Fruit fly (Drosophila melanogaster): ENCODE results near the gene fusl.

DNA sequence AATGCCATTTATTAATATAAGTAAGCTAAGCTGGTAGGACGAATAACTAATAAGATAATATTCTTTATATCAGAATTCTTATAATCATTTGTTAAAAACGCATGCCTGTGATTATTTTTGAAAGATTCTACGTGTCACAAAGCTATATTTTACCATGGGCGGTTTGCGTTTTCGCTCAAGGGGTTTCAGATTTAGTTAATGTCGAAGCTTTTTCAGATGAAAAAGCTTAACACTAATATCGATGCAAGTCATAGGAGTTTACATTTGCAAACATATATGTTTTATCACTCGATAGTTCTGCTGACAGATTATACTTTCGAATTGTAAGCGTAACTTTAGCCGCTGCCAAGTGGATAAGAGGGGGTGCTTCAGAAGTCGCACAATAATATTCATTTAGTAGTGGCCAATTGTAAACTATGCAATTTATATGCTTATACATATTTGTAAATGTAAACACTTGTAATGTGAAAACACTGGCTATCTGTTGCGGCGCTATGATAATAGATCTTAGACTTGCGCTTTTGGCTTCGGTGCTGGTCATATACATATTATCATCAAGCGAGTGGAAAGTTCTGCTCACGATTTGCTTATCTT lies 3.2 kb upstream of the fusl start:
- TF ChIP-seq CG8478 (optimal IDR thresholded peaks at IDR 0.05) (no peak), CTCF (optimal IDR thresholded peaks at IDR 0.05) (no peak)
